Fruit fly (Drosophila melanogaster) whole organism, prepupa: ENCODE data around the gene CG6340.

Source experiments
- CG10631 ChIP-seq: fragments of 200-800 bp; sonication (Bioruptor generic); optimal IDR thresholded peaks from 2 replicates; lab custom pipeline; 2016; ENCODE audit warnings: missing biosample characterization, missing genetic modification characterization
- CG10669 ChIP-seq: fragments of 200-800 bp; sonication (Bioruptor generic); optimal IDR thresholded peaks from 3 replicates; lab custom pipeline; 2018; ENCODE audit warnings: missing biosample characterization, mild to moderate bottlenecking, missing genetic modification characterization, moderate library complexity
- CG11294 ChIP-seq: fragments of 200-800 bp; sonication (Bioruptor generic); IDR thresholded peaks from 2 replicates; pipeline ENCODE4 v1.3.6; 2022; ENCODE audit warnings: missing biosample characterization, missing genetic modification characterization
- CG11902 ChIP-seq: fragments of 200-800 bp; sonication (Bioruptor generic); optimal IDR thresholded peaks from 3 replicates; lab custom pipeline; 2016; ENCODE audit warnings: missing biosample characterization, missing genetic modification characterization
- CG1621 ChIP-seq: fragments of 200-800 bp; sonication (Bioruptor generic); optimal IDR thresholded peaks from 3 replicates; lab custom pipeline; 2018; ENCODE audit warnings: missing biosample characterization, mild to moderate bottlenecking, missing genetic modification characterization
- CG16779 ChIP-seq: fragments of 200-800 bp; sonication (Bioruptor generic); optimal IDR thresholded peaks from 3 replicates; lab custom pipeline; 2017; ENCODE audit warnings: missing biosample characterization, mild to moderate bottlenecking, missing genetic modification characterization
- CG31627 ChIP-seq: fragments of 200-800 bp; sonication (Bioruptor generic); optimal IDR thresholded peaks from 3 replicates; lab custom pipeline; 2016; ENCODE audit warnings: missing biosample characterization, missing genetic modification characterization
- CG32006 ChIP-seq: fragments of 200-800 bp; sonication (Bioruptor generic); optimal IDR thresholded peaks from 3 replicates; lab custom pipeline; 2017; ENCODE audit warnings: missing biosample characterization, mild to moderate bottlenecking, missing genetic modification characterization
- CG3919 ChIP-seq: fragments of 200-800 bp; sonication (Bioruptor generic); optimal IDR thresholded peaks from 3 replicates; lab custom pipeline; 2016; ENCODE audit warnings: missing biosample characterization, missing genetic modification characterization
- CG4318 ChIP-seq: fragments of 200-800 bp; sonication (Bioruptor generic); optimal IDR thresholded peaks from 3 replicates; lab custom pipeline; 2017; ENCODE audit warnings: missing biosample characterization, mild to moderate bottlenecking, missing genetic modification characterization
- CG6163 ChIP-seq: fragments of 200-800 bp; sonication (Bioruptor generic); IDR thresholded peaks from 3 replicates; pipeline ENCODE4 v1.3.6; 2022; ENCODE audit warnings: missing biosample characterization, missing genetic modification characterization
- CG6276 ChIP-seq: fragments of 200-800 bp; sonication (Bioruptor generic); optimal IDR thresholded peaks from 2 replicates; lab custom pipeline; 2017; ENCODE audit warnings: missing biosample characterization, mild to moderate bottlenecking, missing genetic modification characterization
- CG6792 ChIP-seq: fragments of 200-800 bp; sonication (Bioruptor generic); optimal IDR thresholded peaks from 3 replicates; lab custom pipeline; 2016; ENCODE audit warnings: missing biosample characterization, missing genetic modification characterization
- CG6808 ChIP-seq: fragments of 200-800 bp; sonication (Bioruptor generic); optimal IDR thresholded peaks from 3 replicates; lab custom pipeline; 2017; ENCODE audit warnings: missing biosample characterization, missing genetic modification characterization, mild to moderate bottlenecking, moderate library complexity, missing genetic modification reagents
- CG6854 ChIP-seq: fragments of 200-800 bp; sonication (Bioruptor generic); optimal IDR thresholded peaks from 2 replicates; lab custom pipeline; 2017; ENCODE audit warnings: missing biosample characterization, mild to moderate bottlenecking, missing genetic modification characterization
- CG7368 ChIP-seq: fragments of 200-800 bp; sonication (Bioruptor generic); optimal IDR thresholded peaks from 3 replicates; lab custom pipeline; 2016; ENCODE audit warnings: missing biosample characterization, missing genetic modification characterization
- CG8119 ChIP-seq: fragments of 200-800 bp; sonication (Bioruptor generic); IDR thresholded peaks from 3 replicates; pipeline ENCODE4 v1.3.6; 2022; ENCODE audit warnings: missing biosample characterization, missing genetic modification characterization
- CG9139 ChIP-seq: fragments of 200-800 bp; sonication (Bioruptor generic); optimal IDR thresholded peaks from 3 replicates; lab custom pipeline; 2017; ENCODE audit warnings: missing biosample characterization, mild to moderate bottlenecking, missing genetic modification characterization
- Eip75B ChIP-seq: fragments of 200-800 bp; sonication (Bioruptor generic); optimal IDR thresholded peaks from 3 replicates; lab custom pipeline; 2016; ENCODE audit warnings: missing biosample characterization, missing genetic modification characterization
- Eip78C ChIP-seq: fragments of 200-800 bp; sonication (Bioruptor generic); peaks from one replicate; lab custom pipeline; 2016; ENCODE audit warnings: missing biosample characterization, missing genetic modification characterization
- Eip93F ChIP-seq: fragments of 200-800 bp; sonication (Bioruptor generic); optimal IDR thresholded peaks from 2 replicates; lab custom pipeline; 2016; ENCODE audit warnings: missing biosample characterization, mild to moderate bottlenecking, missing genetic modification characterization
- Gug ChIP-seq: fragments of 200-800 bp; sonication (Bioruptor generic); IDR thresholded peaks from 2 replicates; pipeline ENCODE4 v1.3.6; 2022; ENCODE audit warnings: missing biosample characterization, missing genetic modification characterization
- Hr38 ChIP-seq: sonication (Bioruptor generic); optimal IDR thresholded peaks from 2 replicates; lab custom pipeline; 2016; ENCODE audit warnings: missing biosample characterization, missing genetic modification characterization
- Hr39 ChIP-seq: fragments of 200-800 bp; sonication (Bioruptor generic); optimal IDR thresholded peaks from 2 replicates; lab custom pipeline; 2016; ENCODE audit warnings: missing biosample characterization, missing genetic modification characterization
- Hr4 ChIP-seq: fragments of 200-800 bp; sonication (Bioruptor generic); optimal IDR thresholded peaks from 3 replicates; lab custom pipeline; 2016; ENCODE audit warnings: missing biosample characterization, missing genetic modification characterization
- Met ChIP-seq: fragments of 200-800 bp; sonication (Bioruptor generic); optimal IDR thresholded peaks from 3 replicates; lab custom pipeline; 2016; ENCODE audit warnings: missing biosample characterization, missing genetic modification characterization
- OdsH ChIP-seq: fragments of 200-800 bp; sonication (Bioruptor generic); optimal IDR thresholded peaks from 3 replicates; lab custom pipeline; 2016; ENCODE audit warnings: missing biosample characterization, missing genetic modification characterization
- Sox102F ChIP-seq: fragments of 200-800 bp; sonication (Bioruptor generic); optimal IDR thresholded peaks from 2 replicates; lab custom pipeline; 2016; ENCODE audit warnings: missing biosample characterization, mild to moderate bottlenecking, missing genetic modification characterization
- Sox14 ChIP-seq: fragments of 200-800 bp; sonication (Bioruptor generic); optimal IDR thresholded peaks from 3 replicates; lab custom pipeline; 2016; ENCODE audit warnings: missing biosample characterization, missing genetic modification characterization
- Sox15 ChIP-seq: fragments of 200-800 bp; sonication (Bioruptor generic); optimal IDR thresholded peaks from 3 replicates; lab custom pipeline; 2016; ENCODE audit warnings: missing biosample characterization, missing genetic modification characterization
- achi ChIP-seq: fragments of 200-800 bp; sonication (Bioruptor generic); optimal IDR thresholded peaks from 3 replicates; lab custom pipeline; 2016; ENCODE audit warnings: missing biosample characterization, missing genetic modification characterization
- dac ChIP-seq: fragments of 200-800 bp; sonication (Bioruptor generic); optimal IDR thresholded peaks from 2 replicates; lab custom pipeline; 2017; ENCODE audit warnings: missing biosample characterization, mild to moderate bottlenecking, missing genetic modification characterization
- eg ChIP-seq: fragments of 200-800 bp; sonication (Bioruptor generic); IDR thresholded peaks from 3 replicates; pipeline ENCODE4 v1.3.6; 2022; ENCODE audit warnings: missing biosample characterization, missing genetic modification characterization
- esn ChIP-seq: fragments of 200-800 bp; sonication (Bioruptor generic); optimal IDR thresholded peaks from 2 replicates; lab custom pipeline; 2016; ENCODE audit warnings: missing biosample characterization, mild to moderate bottlenecking, missing genetic modification characterization, moderate library complexity
- fd85E ChIP-seq: fragments of 200-800 bp; sonication (Bioruptor generic); optimal IDR thresholded peaks from 3 replicates; lab custom pipeline; 2016; ENCODE audit warnings: missing biosample characterization, missing genetic modification characterization
- fkh ChIP-seq: fragments of 200-800 bp; sonication (Bioruptor generic); optimal IDR thresholded peaks from 3 replicates; lab custom pipeline; 2017; ENCODE audit warnings: missing biosample characterization, mild to moderate bottlenecking, missing genetic modification characterization, moderate library complexity
- lz ChIP-seq: fragments of 200-800 bp; sonication (Bioruptor generic); optimal IDR thresholded peaks from 3 replicates; lab custom pipeline; 2016; ENCODE audit warnings: missing biosample characterization, missing genetic modification characterization
- net ChIP-seq: fragments of 200-800 bp; sonication (Bioruptor generic); optimal IDR thresholded peaks from 3 replicates; lab custom pipeline; 2016; ENCODE audit warnings: missing biosample characterization, missing genetic modification characterization
- pdm3 ChIP-seq: fragments of 200-800 bp; sonication (Bioruptor generic); optimal IDR thresholded peaks from 3 replicates; lab custom pipeline; 2016; ENCODE audit warnings: missing biosample characterization, missing genetic modification characterization
- salr ChIP-seq, 2 experiments: fragments of 200-800 bp; sonication (Bioruptor generic); optimal IDR thresholded peaks; 3 replicates each; lab custom pipeline; 2016 to 2018; ENCODE audit warnings: missing biosample characterization in 2 of 2, missing genetic modification characterization in 2 of 2, mild to moderate bottlenecking in 1 of 2
- spab ChIP-seq: fragments of 200-800 bp; sonication (Bioruptor generic); optimal IDR thresholded peaks from 2 replicates; lab custom pipeline; 2017; ENCODE audit warnings: missing biosample characterization, mild to moderate bottlenecking, missing genetic modification characterization, missing genetic modification reagents
- ss ChIP-seq, 2 experiments: fragments of 200-800 bp; sonication (Bioruptor generic); optimal IDR thresholded peaks; 2 replicates in 1 of 2; 3 replicates in 1 of 2; lab custom pipeline; 2017 to 2018; ENCODE audit warnings: mild to moderate bottlenecking in 2 of 2, missing biosample characterization in 2 of 2, missing genetic modification characterization in 2 of 2, moderate library complexity in 1 of 2
- svp ChIP-seq: fragments of 200-800 bp; sonication (Bioruptor generic); peaks from one replicate; lab custom pipeline; 2016; ENCODE audit warnings: missing biosample characterization, missing genetic modification characterization
- topi ChIP-seq: fragments of 200-800 bp; sonication (Bioruptor generic); optimal IDR thresholded peaks from 3 replicates; lab custom pipeline; 2016; ENCODE audit warnings: missing biosample characterization, missing genetic modification characterization
- vri ChIP-seq: fragments of 200-800 bp; sonication (Bioruptor generic); optimal IDR thresholded peaks from 3 replicates; lab custom pipeline; 2016; ENCODE audit warnings: missing biosample characterization, mild to moderate bottlenecking, missing genetic modification characterization

Gene CG6340

DNA sequence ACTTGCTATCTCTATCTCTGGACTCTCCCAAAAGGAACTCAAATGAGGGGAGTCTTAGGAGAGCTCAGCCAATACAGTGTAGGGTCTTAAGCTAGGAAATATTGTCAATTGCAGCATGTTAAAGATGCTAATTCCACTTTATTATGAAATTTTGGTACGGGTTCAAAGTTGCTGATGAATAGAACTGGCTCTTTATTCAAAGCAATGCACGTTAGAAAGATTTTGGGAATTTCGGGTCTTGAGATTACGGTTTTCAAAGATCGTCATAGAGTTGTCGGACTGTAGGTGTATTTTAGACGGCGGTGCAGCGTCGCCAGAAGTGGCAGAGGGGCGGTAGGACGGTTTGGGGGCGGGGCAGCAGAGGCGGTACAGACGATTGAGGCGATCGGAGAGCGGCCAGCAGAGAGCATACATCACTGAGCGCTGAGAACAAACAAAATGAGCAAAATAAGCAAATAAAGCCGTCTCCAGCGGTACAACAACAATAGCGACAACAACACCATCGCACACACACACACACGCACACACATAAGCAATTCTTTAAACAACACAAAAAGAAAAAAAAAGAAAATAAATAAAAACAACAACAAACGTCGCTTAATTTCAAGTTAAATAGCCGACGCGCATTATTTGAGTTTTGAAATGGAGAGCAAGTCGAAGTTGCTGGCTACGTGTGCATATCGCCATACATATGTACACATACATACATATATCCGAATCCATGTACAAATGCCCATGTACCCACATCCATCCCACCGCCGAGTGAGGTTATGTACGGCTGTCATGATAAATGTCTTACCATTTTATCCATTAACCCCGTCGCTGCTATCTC lies 15.5 kb downstream of the CG6340 start:
- TF ChIP-seq CG11902 (GFP tag; lab: Kevin White, UChicago) (no peak), fd85E (no peak), CG8119 (GFP tag; lab: Robert Waterston, UW) (no peak), CG7368 (GFP tag; lab: Kevin White, UChicago) (no peak), CG32006 (GFP tag; lab: Kevin White, UChicago) (peak; percentile 10), Sox102F (GFP tag; lab: Kevin White, UChicago) (no peak), fkh (GFP tag; lab: Kevin White, UChicago) (peak; percentile 94), CG6163 (peak; percentile 30; the same call in 2 of the 3 replicates), ss (GFP tag; optimal IDR thresholded peaks at IDR 0.05; lab: Kevin White, UChicago) (peak in 1 of 2 experiments; percentile 41), Sox14 (GFP tag; lab: Kevin White, UChicago) (no peak), Eip78C (peak; percentile 71), Hr4 (GFP tag; lab: Kevin White, UChicago) (no peak), lz (GFP tag; lab: Kevin White, UChicago) (no peak), dac (GFP tag; lab: Kevin White, UChicago) (no peak), CG6276 (GFP tag; lab: Kevin White, UChicago) (no peak), CG11294 (GFP tag; lab: Robert Waterston, UW) (no peak), Eip75B (GFP tag; lab: Kevin White, UChicago) (no peak), OdsH (GFP tag; lab: Kevin White, UChicago) (no peak), Hr38 (GFP tag; lab: Kevin White, UChicago) (no peak), CG16779 (tag; lab: Kevin White, UChicago) (peak; percentile 5), spab (GFP tag; lab: Kevin White, UChicago) (no peak)

DNA sequence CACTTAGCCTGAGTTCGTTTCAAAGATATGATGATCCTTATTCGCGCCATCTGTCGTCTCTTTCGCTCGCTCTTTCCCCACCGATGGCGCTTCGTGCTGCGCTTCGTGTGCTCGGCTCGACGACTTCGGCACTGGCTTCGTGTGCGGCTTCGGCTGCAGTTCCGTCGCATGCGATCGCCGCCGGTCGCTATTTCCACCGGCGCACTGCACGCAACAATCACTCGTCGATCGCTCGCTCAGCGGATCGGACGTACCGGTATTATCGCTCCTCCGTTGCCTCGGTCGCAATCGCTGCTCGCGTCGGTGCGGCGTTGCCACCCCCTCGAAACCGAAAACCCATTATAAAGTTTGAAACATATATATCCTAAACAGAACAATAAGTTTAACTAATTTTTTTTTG lies 16.6 kb downstream of the CG6340 start:
- TF ChIP-seq CG10631 (GFP tag; lab: Kevin White, UChicago) (no peak), Sox14 (GFP tag; lab: Kevin White, UChicago) (peak; percentile 20), CG6276 (GFP tag; lab: Kevin White, UChicago) (no peak), fkh (GFP tag; lab: Kevin White, UChicago) (peak; percentile 35), CG11902 (GFP tag; lab: Kevin White, UChicago) (no peak), CG8119 (GFP tag; lab: Robert Waterston, UW) (0 out of 3 replicates have a peak, but pooled peaks have one; percentile 14), Gug (GFP tag; lab: Robert Waterston, UW) (no peak), svp (GFP tag; lab: Kevin White, UChicago) (peak; percentile 81), Hr4 (GFP tag; lab: Kevin White, UChicago) (no peak), CG7368 (GFP tag; lab: Kevin White, UChicago) (no peak), Met (GFP tag; lab: Kevin White, UChicago) (peak; percentile 12), pdm3 (GFP tag; lab: Kevin White, UChicago) (peak; percentile 14), net (GFP tag; lab: Kevin White, UChicago) (peak; percentile 45), spab (GFP tag; lab: Kevin White, UChicago) (no peak), Eip75B (GFP tag; lab: Kevin White, UChicago) (peak; percentile 35), Sox15 (GFP tag; lab: Kevin White, UChicago) (no peak), achi (peak; percentile 33), lz (GFP tag; lab: Kevin White, UChicago) (peak; percentile 23), CG6854 (GFP tag; lab: Kevin White, UChicago) (peak; percentile 7), CG4318 (GFP tag; lab: Kevin White, UChicago) (no peak), CG6808 (GFP tag; lab: Kevin White, UChicago) (peak; percentile 42), vri (peak; percentile 58), Sox102F (GFP tag; lab: Kevin White, UChicago) (peak; percentile 46), CG9139 (GFP tag; lab: Kevin White, UChicago) (peak; percentile 66), CG10669 (GFP tag; lab: Kevin White, UChicago) (peak; percentile 9), CG31627 (GFP tag; lab: Kevin White, UChicago) (peak; percentile 4), CG32006 (GFP tag; lab: Kevin White, UChicago) (no peak), eg (peak; percentile 55; the same call in 2 of the 3 replicates), Eip93F (no peak), CG6163 (peak; percentile 67), CG6792 (GFP tag; lab: Kevin White, UChicago) (no peak), topi (GFP tag; lab: Kevin White, UChicago) (peak; percentile 34), CG3919 (GFP tag; lab: Kevin White, UChicago) (peak; percentile 62), Eip78C (peak; percentile 72), ss (GFP tag; optimal IDR thresholded peaks at IDR 0.05; lab: Kevin White, UChicago) (peak; percentile 60 to 75), CG1621 (peak; percentile 70), salr (GFP tag; optimal IDR thresholded peaks at IDR 0.05; lab: Kevin White, UChicago) (peak in 1 of 2 experiments; percentile 27), esn (GFP tag; lab: Kevin White, UChicago) (peak; percentile 37), Hr39 (GFP tag; lab: Kevin White, UChicago) (no peak)
